Fruit fly (Drosophila melanogaster): ENCODE results near the gene CG45263.

CG45263 gene

dm6 chr3R:8333768-8334470, 143.5 kb downstream of the CG45263 start, which contains the start of gene Poxm (continued):
- TF ChIP-seq CG9797 (GFP tag; optimal IDR thresholded peaks at IDR 0.05), result peak; percentile 23
- TF ChIP-seq CG16863 (GFP tag; optimal IDR thresholded peaks at IDR 0.05), result peak; percentile 66
- TF ChIP-seq Mad (GFP tag; optimal IDR thresholded peaks at IDR 0.05), result peak; percentile 80
- TF ChIP-seq Bgb (GFP tag; IDR thresholded peaks at IDR 0.05; ENCODE audit: partially characterized antibody), result no peak
- TF ChIP-seq her (GFP tag; optimal IDR thresholded peaks at IDR 0.05), result no peak
- TF ChIP-seq cwo (GFP tag; optimal IDR thresholded peaks at IDR 0.05), result peak; percentile 74
- no peak for TF ChIP-seq p53 (GFP tag; optimal IDR thresholded peaks at IDR 0.05)
- no peak for TF ChIP-seq CG14965 (GFP tag; optimal IDR thresholded peaks at IDR 0.05; ENCODE audit: borderline replicate concordance)
- TF ChIP-seq CG12659 (GFP tag; optimal IDR thresholded peaks at IDR 0.05), result peak; percentile 92
- TF ChIP-seq CG18599 (GFP tag; optimal IDR thresholded peaks at IDR 0.05), result peak; percentile 79
- no peak for TF ChIP-seq hbn (GFP tag; IDR thresholded peaks at IDR 0.05; ENCODE audit: partially characterized antibody)
- TF ChIP-seq Sox102F (GFP tag; optimal IDR thresholded peaks at IDR 0.05), result peak; percentile 90
- no peak for TF ChIP-seq br (optimal IDR thresholded peaks at IDR 0.05)
- TF ChIP-seq CG9215 (GFP tag; IDR thresholded peaks at IDR 0.05), result peak; percentile 89
- peak; percentile 21 for TF ChIP-seq CG15514 (GFP tag; optimal IDR thresholded peaks at IDR 0.05)
- TF ChIP-seq Sox100B (GFP tag; optimal IDR thresholded peaks at IDR 0.05), result peak; percentile 96
- no peak for TF ChIP-seq emc (GFP tag; optimal IDR thresholded peaks at IDR 0.05)
- peak; percentile 94 for TF ChIP-seq Gug (GFP tag; IDR thresholded peaks at IDR 0.05)
- peak; percentile 8 for TF ChIP-seq shn (GFP tag; optimal IDR thresholded peaks at IDR 0.05)
- TF ChIP-seq Dfd (GFP tag; optimal IDR thresholded peaks at IDR 0.05), result peak in 1 of 2 experiments; percentile 83
- peak; percentile 88 for TF ChIP-seq CG33557 (GFP tag; optimal IDR thresholded peaks at IDR 0.05)
- no peak for TF ChIP-seq CG12236 (GFP tag; optimal IDR thresholded peaks at IDR 0.05)
- no peak for TF ChIP-seq CG18011 (GFP tag; optimal IDR thresholded peaks at IDR 0.05)
- TF ChIP-seq CG17912 (GFP tag; optimal IDR thresholded peaks at IDR 0.05), result no peak
- TF ChIP-seq vnd (GFP tag; IDR thresholded peaks at IDR 0.05; ENCODE audit: partially characterized antibody), result no peak
- peak; percentile 84 for TF ChIP-seq CG8359 (GFP tag; optimal IDR thresholded peaks at IDR 0.05; ENCODE audit: borderline replicate concordance)
- no peak for TF ChIP-seq GATAe (GFP tag; conservative IDR thresholded peaks at IDR 0.05)
- peak; percentile 64 for TF ChIP-seq CG17802 (tag; optimal IDR thresholded peaks at IDR 0.05)
- TF ChIP-seq al (GFP tag; IDR thresholded peaks at IDR 0.05), result peak; percentile 84
- TF ChIP-seq esg (GFP tag; conservative IDR thresholded peaks at IDR 0.05), result peak; percentile 88
- peak; percentile 80 for TF ChIP-seq lbe (GFP tag; optimal IDR thresholded peaks at IDR 0.05)
- no peak for TF ChIP-seq HLH4C (GFP tag; IDR thresholded peaks at IDR 0.05; ENCODE audit: partially characterized antibody)
- TF ChIP-seq Elba2 (GFP tag; optimal IDR thresholded peaks at IDR 0.05), result no peak
- no peak for TF ChIP-seq sc (optimal IDR thresholded peaks at IDR 0.05)
- TF ChIP-seq sc (GFP tag; optimal IDR thresholded peaks at IDR 0.05), result peak; percentile 91
- peak; percentile 77 for TF ChIP-seq bab2 (GFP tag; optimal IDR thresholded peaks at IDR 0.05)
- TF ChIP-seq CG4328 (GFP tag; optimal IDR thresholded peaks at IDR 0.05), result peak; percentile 86
- peak; percentile 66 for TF ChIP-seq Camta (GFP tag; optimal IDR thresholded peaks at IDR 0.05)
- peak; percentile 49; the same call in 1 of the 2 replicates for TF ChIP-seq Taf1 (GFP tag; IDR thresholded peaks at IDR 0.05)
- peak; percentile 85 for TF ChIP-seq CG10543 (GFP tag; optimal IDR thresholded peaks at IDR 0.05)
- peak; percentile 77 for TF ChIP-seq lab (GFP tag; optimal IDR thresholded peaks at IDR 0.05)
- peak; percentile 74 for TF ChIP-seq CG13123 (GFP tag; optimal IDR thresholded peaks at IDR 0.05)
- peak; percentile 75 for TF ChIP-seq CG8281 (tag; optimal IDR thresholded peaks at IDR 0.05)
- peak; percentile 21 for TF ChIP-seq maf-S (GFP tag; optimal IDR thresholded peaks at IDR 0.05)
- peak; percentile 90; the same call in 2 of the 3 replicates for TF ChIP-seq Aef1 (GFP tag; IDR thresholded peaks at IDR 0.05)
- TF ChIP-seq TFAM (GFP tag; optimal IDR thresholded peaks at IDR 0.05), result peak; percentile 59
- no peak; the same call in 1 of the 2 replicates for TF ChIP-seq Scr (GFP tag; IDR thresholded peaks at IDR 0.05; ENCODE audit: partially characterized antibody)
- TF ChIP-seq row (GFP tag; IDR thresholded peaks at IDR 0.05), result peak; percentile 92
- TF ChIP-seq lmd (GFP tag; IDR thresholded peaks at IDR 0.05), result peak; percentile 94

All from whole organism, embryonic.